Fruit fly (Drosophila melanogaster): ENCODE data around the gene Pvf1.

Pvf1 gene

dm6 chrX:18830396-18830795 lies 2.1 kb upstream of the Pvf1 start, which contains the start of gene CG7101:
Gene CG7101 (plus strand): TSS chrX:18830591.
- no peak for TF ChIP-seq CG17801 (GFP tag; optimal IDR thresholded peaks at IDR 0.05; ENCODE audit: partially characterized antibody)

DNA sequence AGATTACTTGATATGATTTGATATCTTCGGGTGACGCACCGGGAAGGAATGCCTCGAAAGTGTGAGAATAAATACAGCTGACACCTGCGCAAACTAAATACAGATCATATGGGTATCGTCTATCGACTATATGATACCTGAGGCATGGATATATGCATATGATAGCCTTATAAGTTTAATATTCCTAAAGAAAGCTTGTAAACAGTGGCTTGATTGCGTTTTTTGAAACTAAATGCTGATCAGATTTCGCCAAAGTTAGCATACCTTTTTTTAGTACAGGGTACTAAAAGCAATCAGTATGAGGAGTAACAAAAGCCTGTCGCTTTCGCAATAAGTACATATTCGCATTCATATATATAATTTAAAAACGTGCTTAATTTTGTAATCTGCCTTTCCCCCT lies 1.9 kb downstream of the Pvf1 start:
- TF ChIP-seq CG17801 (GFP tag; optimal IDR thresholded peaks at IDR 0.05; ENCODE audit: partially characterized antibody) = peak; percentile 38

DNA sequence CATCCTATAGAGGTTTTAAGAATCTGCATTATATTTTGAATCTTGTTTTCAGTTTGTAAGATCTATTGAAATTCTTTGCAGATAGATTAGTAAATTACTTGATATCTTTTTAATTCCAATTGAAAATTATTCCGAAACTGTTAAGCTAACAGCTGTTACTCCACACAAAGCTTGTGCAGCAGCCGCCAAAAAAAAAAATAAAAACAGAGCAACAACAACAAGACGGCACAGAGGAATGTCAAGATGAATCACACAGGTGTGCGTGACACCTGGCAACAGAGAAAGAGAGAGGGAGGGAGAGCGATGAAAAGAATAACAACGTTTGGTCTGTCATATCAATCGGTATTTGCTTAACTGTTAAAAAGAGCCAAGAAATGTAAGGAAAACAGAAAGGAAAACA lies 2.5 kb downstream of the Pvf1 start:
- TF ChIP-seq CG17801 (GFP tag; optimal IDR thresholded peaks at IDR 0.05; ENCODE audit: partially characterized antibody) = no peak

DNA sequence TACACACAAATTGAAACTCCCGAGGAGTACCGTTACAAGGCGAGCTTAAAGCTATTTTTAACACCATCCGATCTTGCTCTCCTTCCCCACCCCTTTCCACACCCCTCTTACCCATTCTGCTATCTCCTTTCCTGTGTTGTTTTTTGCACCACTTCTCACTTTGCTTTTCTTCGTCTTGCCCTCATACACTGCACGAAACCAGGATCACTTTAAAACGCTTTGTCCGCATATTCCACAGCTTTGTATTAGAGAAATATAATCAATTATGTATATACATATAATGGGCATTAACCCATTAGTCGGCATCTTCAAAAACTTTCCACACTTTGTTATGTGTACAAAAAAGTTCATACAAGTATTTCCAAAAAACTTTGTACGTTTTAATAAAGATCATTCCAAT lies 3.0 kb downstream of the Pvf1 start:
- no peak for TF ChIP-seq CG17801 (GFP tag; optimal IDR thresholded peaks at IDR 0.05; ENCODE audit: partially characterized antibody)

DNA sequence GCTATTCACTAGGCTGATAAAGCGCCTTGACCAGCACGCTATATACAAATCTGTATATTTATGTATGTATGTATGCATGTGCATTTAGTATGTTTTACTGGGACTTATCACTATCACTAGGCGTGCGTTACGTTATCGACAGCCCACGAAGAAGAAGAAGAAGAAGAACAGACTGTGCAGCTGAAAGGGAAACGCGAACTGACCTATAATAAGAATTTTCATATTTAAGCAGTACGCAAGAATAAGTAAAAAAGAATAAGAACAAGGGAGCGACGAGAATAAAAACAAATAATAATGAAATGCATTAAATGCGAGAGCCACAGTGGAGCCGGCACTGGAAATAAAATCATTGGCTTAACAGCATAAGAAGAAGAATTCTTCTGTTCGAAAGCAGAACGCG lies 3.8 kb downstream of the Pvf1 start:
- no peak for TF ChIP-seq CG17801 (GFP tag; optimal IDR thresholded peaks at IDR 0.05; ENCODE audit: partially characterized antibody)

- no peak for TF ChIP-seq CG17801 (GFP tag; optimal IDR thresholded peaks at IDR 0.05; ENCODE audit: partially characterized antibody)
Observed at dm6 chrX:18837046-18837445, 4.6 kb downstream of the Pvf1 start.

DNA sequence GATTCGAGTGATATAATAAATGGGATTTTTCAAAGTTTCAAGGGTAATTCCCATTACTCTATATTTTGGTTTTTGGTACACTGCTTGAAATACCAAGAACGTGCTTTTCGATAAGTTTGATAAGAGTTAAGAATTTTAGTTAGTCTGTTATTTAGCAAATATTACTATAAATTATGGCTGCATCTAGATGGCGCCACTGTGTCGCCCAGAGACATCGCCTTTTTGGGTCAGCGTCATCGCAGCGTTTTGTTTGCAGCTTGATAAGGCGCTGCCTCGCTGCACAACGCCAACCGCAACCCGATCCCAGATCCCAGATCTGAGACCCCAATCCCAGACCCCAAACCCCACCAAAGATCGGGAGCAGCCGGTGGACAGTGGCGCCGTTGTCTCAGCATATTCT lies 6.0 kb downstream of the Pvf1 start:
- TF ChIP-seq CG17801 (GFP tag; optimal IDR thresholded peaks at IDR 0.05; ENCODE audit: partially characterized antibody) = no peak

DNA sequence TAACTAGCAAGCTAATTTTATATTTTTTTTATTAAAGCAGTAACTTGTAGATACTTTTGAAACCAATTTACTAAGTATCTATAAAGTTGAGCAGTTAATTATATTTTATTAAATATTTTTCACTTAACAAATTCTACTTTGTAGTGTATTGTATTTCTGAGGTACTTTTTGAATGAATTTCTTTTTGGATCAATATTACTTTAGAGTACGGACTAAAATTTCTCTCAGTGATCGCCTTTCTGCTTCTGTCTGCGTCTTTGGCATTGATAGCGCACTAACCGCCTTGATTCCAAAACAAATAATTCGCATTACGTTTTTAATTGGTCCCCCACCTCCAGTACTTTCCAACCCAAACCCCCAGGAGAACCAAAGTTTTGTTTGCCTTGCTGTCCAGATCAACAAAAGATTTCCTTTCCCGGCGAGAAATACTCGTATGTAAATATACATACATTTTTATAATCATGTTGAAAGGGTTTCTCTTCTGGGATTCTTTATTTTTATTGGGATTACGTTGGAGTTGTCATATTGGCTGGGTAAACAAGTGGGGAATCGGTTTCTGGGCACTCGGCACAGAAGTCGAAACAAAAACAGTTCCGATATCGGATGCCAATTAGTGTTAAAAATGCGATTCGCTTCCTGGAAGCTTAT lies 6.6 kb downstream of the Pvf1 start:
- no peak for TF ChIP-seq CG17801 (GFP tag; optimal IDR thresholded peaks at IDR 0.05; ENCODE audit: partially characterized antibody)

dm6 chrX:18843229-18844033 lies 10.9 kb downstream of the Pvf1 start, which contains the start of gene htk:
Gene htk (plus strand): TSS chrX:18843663.
- peak; percentile 47 for TF ChIP-seq CG17801 (GFP tag; optimal IDR thresholded peaks at IDR 0.05; ENCODE audit: partially characterized antibody)

- peak; percentile 59 for TF ChIP-seq CG17801 (GFP tag; optimal IDR thresholded peaks at IDR 0.05; ENCODE audit: partially characterized antibody)
Observed at dm6 chrX:18848338-18849021, 16.0 kb downstream of the Pvf1 start, which contains the start of gene shop. Gene shop (minus strand): TSS chrX:18848566.

DNA sequence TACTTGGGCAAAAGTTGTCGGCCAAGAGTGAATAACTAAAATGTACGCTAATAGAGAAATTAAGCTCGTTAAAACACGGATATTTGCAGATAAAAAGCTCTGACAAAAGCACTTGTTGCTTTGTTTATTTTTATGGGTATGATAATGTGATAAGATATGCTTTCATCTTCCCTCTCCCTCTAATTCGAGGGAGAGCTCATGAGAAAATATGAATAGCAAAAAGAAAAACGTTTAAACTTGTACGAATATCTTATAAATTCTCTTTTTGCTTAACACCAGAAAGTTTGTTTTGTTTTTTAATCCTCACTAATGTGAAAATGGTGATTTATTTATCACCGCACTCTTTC lies 16.5 kb downstream of the Pvf1 start:
- TF ChIP-seq CG17801 (GFP tag; optimal IDR thresholded peaks at IDR 0.05; ENCODE audit: partially characterized antibody) = no peak

dm6 chrX:18857356-18857807 lies 24.9 kb downstream of the Pvf1 start, which contains the start of gene CG7322:
Gene CG7322 (minus strand): TSS chrX:18857757.
- no peak for TF ChIP-seq CG17801 (GFP tag; optimal IDR thresholded peaks at IDR 0.05; ENCODE audit: partially characterized antibody)

DNA sequence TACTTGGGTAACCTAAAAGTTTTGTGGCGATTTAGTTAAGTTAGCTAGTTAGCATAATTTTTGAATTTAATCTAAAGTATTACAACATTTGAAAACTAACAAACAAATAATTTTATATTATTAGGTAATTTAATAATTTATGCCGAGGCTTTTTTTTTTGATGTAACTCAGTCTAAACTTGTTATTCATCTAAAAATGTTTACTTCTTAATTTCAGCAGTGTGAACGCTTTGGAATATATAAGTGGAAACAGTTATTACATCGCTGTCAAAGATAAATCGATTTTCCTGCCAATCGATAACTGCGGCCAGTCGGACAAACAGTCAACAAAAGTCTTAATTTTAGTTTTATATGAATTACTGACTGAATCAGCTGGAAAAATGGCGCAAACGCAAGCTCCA lies 25.4 kb downstream of the Pvf1 start, which contains the start of gene Usp39:
Gene Usp39 (plus strand): TSS at position 288 of the 400 bp plus-strand sequence.
- no peak for TF ChIP-seq CG17801 (GFP tag; optimal IDR thresholded peaks at IDR 0.05; ENCODE audit: partially characterized antibody)

- no peak for TF ChIP-seq CG17801 (GFP tag; optimal IDR thresholded peaks at IDR 0.05; ENCODE audit: partially characterized antibody)
Observed at dm6 chrX:18860074-18860473, 27.6 kb downstream of the Pvf1 start, which contains the start of gene CG32544. Gene CG32544 (plus strand): TSS chrX:18860284.

DNA sequence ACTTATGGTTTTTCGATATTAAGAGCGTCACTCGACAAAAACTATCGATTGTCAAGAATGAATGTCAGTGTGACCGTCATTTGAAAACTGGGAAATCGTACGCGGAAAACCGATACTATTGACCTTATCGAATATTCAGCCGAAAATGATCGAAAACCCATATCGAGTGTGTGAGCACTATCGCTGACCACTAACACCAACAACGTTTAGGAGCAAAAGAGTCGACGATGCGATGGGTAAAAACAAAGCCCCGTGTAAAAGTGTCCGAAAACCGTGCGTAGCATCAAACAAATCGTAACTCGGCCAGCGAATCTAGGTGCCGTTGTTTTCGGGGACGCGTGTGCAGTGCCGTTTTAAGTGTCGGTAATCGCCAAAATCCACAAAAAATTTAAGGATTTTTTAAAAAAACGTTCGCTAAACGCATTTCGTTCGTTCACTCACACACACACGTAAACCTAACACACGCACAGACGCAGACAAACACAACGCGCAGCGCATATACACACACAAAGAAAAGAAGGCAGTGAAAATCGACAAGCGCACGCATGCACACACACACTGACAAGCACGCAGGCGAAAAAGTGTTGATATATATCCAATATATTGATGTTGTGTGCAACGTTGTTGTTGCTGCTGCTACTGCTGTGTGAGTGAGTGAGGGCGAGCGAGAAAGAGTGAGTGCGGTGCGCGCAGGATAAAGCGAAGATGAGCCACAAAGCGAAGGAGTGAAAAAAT lies 31.4 kb downstream of the Pvf1 start, which contains the start of the genes CG7326 and Dora:
Gene CG7326 (minus strand): TSS at position 29 of the 735 bp plus-strand sequence.
Gene Dora (plus strand): TSS at position 203 of the 735 bp plus-strand sequence.
- peak; percentile 56 for TF ChIP-seq CG17801 (GFP tag; optimal IDR thresholded peaks at IDR 0.05; ENCODE audit: partially characterized antibody)

Measured in ovary, adult (tissue).